Fruit fly (Drosophila melanogaster) whole organism, wandering third instar larva: Measurements from ENCODE around the gene Atg8a.
A peak's percentile ranks its signal among the peaks of the same experiment; 100 is the strongest.

Source experiments
- Abd-B ChIP-seq: fragments of >200 bp; optimal IDR thresholded peaks from 2 replicates; lab custom pipeline; 2017; ENCODE audit warnings: missing biosample characterization, missing genetic modification characterization
- CG32264 ChIP-seq: fragments of 200-800 bp; sonication (Bioruptor generic); optimal IDR thresholded peaks from 2 replicates; lab custom pipeline; 2016; ENCODE audit warnings: missing biosample characterization, missing genetic modification characterization
- CG9705 ChIP-seq: fragments of 200-800 bp; sonication (Bioruptor generic); optimal IDR thresholded peaks from 2 replicates; lab custom pipeline; 2018; ENCODE audit warnings: missing biosample characterization, mild to moderate bottlenecking, missing genetic modification characterization
- CrebA ChIP-seq: fragments of 200-800 bp; sonication (Bioruptor generic); optimal IDR thresholded peaks from 2 replicates; lab custom pipeline; 2016; ENCODE audit warnings: missing biosample characterization, mild to moderate bottlenecking, missing genetic modification characterization, borderline replicate concordance
- Dfd ChIP-seq: fragments of >200 bp; optimal IDR thresholded peaks from 2 replicates; lab custom pipeline; 2017; ENCODE audit warnings: missing biosample characterization, missing genetic modification characterization
- Dif ChIP-seq: fragments of 200-275, 200-300 bp; sonication (Bioruptor generic); optimal IDR thresholded peaks from 2 replicates; lab custom pipeline; 2018; ENCODE audit warnings: missing biosample characterization, missing genetic modification characterization; ENCODE audit not compliant: partially characterized antibody
- GATAd ChIP-seq: sonication (Bioruptor generic); optimal IDR thresholded peaks from 2 replicates; lab custom pipeline; 2016; ENCODE audit warnings: missing biosample characterization, missing genetic modification characterization
- HLH106 ChIP-seq: fragments of 200-800 bp; optimal IDR thresholded peaks from 3 replicates; lab custom pipeline; 2019; ENCODE audit warnings: missing biosample characterization, mild to moderate bottlenecking, missing genetic modification characterization, moderate library complexity
- Hnf4 ChIP-seq: fragments of 200-800 bp; sonication (Bioruptor generic); optimal IDR thresholded peaks from 2 replicates; lab custom pipeline; 2016; ENCODE audit warnings: missing biosample characterization, mild to moderate bottlenecking, missing genetic modification characterization
- Hr78 ChIP-seq: fragments of >200 bp; optimal IDR thresholded peaks from 2 replicates; lab custom pipeline; 2017; ENCODE audit warnings: missing biosample characterization, missing genetic modification characterization
- Hr83 ChIP-seq: fragments of 200-300 bp; sonication (Bioruptor generic); optimal IDR thresholded peaks from 2 replicates; lab custom pipeline; 2016; ENCODE audit warnings: missing biosample characterization, mild to moderate bottlenecking, missing genetic modification characterization, moderate library complexity; ENCODE audit not compliant: poor library complexity, severe bottlenecking
- Jra ChIP-seq: sonication (Bioruptor generic); optimal IDR thresholded peaks from 2 replicates; lab custom pipeline; 2016; ENCODE audit warnings: missing biosample characterization, missing genetic modification characterization
- Mio ChIP-seq: sonication (Bioruptor generic); optimal IDR thresholded peaks from 2 replicates; lab custom pipeline; 2016; ENCODE audit warnings: missing biosample characterization, missing genetic modification characterization
- Myc ChIP-seq: fragments of >200 bp; optimal IDR thresholded peaks from 2 replicates; lab custom pipeline; 2017
- N ChIP-seq: fragments of >200 bp; optimal IDR thresholded peaks from 2 replicates; lab custom pipeline; 2018; ENCODE audit warnings: missing biosample characterization, missing external identifiers, missing genetic modification characterization
- OdsH ChIP-seq: fragments of 200-800 bp; sonication (Bioruptor generic); optimal IDR thresholded peaks from 2 replicates; lab custom pipeline; 2016; ENCODE audit warnings: missing biosample characterization, mild to moderate bottlenecking, missing genetic modification characterization
- Rel ChIP-seq, 2 experiments: fragments of 200-800 bp; sonication (Bioruptor generic) in 1 of 2; optimal IDR thresholded peaks; 2 replicates in 1 of 2; 3 replicates in 1 of 2; lab custom pipeline; 2016 to 2019; ENCODE audit warnings: mild to moderate bottlenecking in 2 of 2, missing biosample characterization in 2 of 2, missing genetic modification characterization in 2 of 2, moderate library complexity in 1 of 2
- Sp1 ChIP-seq: fragments of 200-800 bp; sonication (Bioruptor generic); optimal IDR thresholded peaks from 3 replicates; lab custom pipeline; 2019; ENCODE audit warnings: missing biosample characterization, mild to moderate bottlenecking, missing genetic modification characterization, moderate library complexity
- Vsx2 ChIP-seq: fragments of 200-300, 225-300 bp; sonication (Bioruptor generic); optimal IDR thresholded peaks from 2 replicates; lab custom pipeline; 2018; ENCODE audit warnings: missing biosample characterization, missing genetic modification characterization; ENCODE audit not compliant: partially characterized antibody
- br ChIP-seq: fragments of 200-800 bp; sonication (Bioruptor generic); optimal IDR thresholded peaks from 2 replicates; lab custom pipeline; 2016; ENCODE audit warnings: missing biosample characterization, missing genetic modification characterization
- brk ChIP-seq: fragments of 200-800 bp; sonication (Bioruptor generic); optimal IDR thresholded peaks from 2 replicates; lab custom pipeline; 2016; ENCODE audit warnings: missing biosample characterization, mild to moderate bottlenecking, missing genetic modification characterization
- dl ChIP-seq, 2 experiments: fragments of 175-275, 200-275 bp in 1 of 2; fragments of 200-275 bp in 1 of 2; sonication (Bioruptor generic); optimal IDR thresholded peaks; lab custom pipeline; 2018; ENCODE audit warnings: mild to moderate bottlenecking in 2 of 2, missing biosample characterization in 2 of 2, missing genetic modification characterization in 2 of 2, moderate library complexity in 2 of 2; ENCODE audit not compliant: partially characterized antibody in 2 of 2, insufficient read depth in 1 of 2
- dmrt93B ChIP-seq: fragments of 200-800 bp; sonication (Bioruptor generic); optimal IDR thresholded peaks from 2 replicates; lab custom pipeline; 2018; ENCODE audit warnings: missing biosample characterization, mild to moderate bottlenecking, missing genetic modification characterization
- dsf ChIP-seq: sonication (Bioruptor generic); optimal IDR thresholded peaks from 2 replicates; lab custom pipeline; 2016; ENCODE audit warnings: missing biosample characterization, missing genetic modification characterization, borderline replicate concordance
- ey ChIP-seq: fragments of 200-800 bp; sonication (Bioruptor generic); optimal IDR thresholded peaks from 2 replicates; lab custom pipeline; 2016; ENCODE audit warnings: missing biosample characterization, missing genetic modification characterization
- foxo ChIP-seq, 2 experiments: fragments of 200-800 bp; sonication (Bioruptor generic); optimal IDR thresholded peaks; 2 replicates in 1 of 2; 3 replicates in 1 of 2; lab custom pipeline; 2016 to 2017; ENCODE audit warnings: missing biosample characterization in 2 of 2, missing genetic modification characterization in 2 of 2
- fru ChIP-seq: fragments of 200-800 bp; sonication (Bioruptor generic); optimal IDR thresholded peaks from 3 replicates; lab custom pipeline; 2016; ENCODE audit warnings: missing biosample characterization, mild to moderate bottlenecking, missing genetic modification characterization
- h ChIP-seq: fragments of 200-800 bp; sonication (Bioruptor generic); optimal IDR thresholded peaks from 3 replicates; lab custom pipeline; 2016; ENCODE audit warnings: missing biosample characterization, mild to moderate bottlenecking, missing genetic modification characterization
- jim ChIP-seq: fragments of 175-275, 200-325 bp; sonication (Bioruptor generic); optimal IDR thresholded peaks from 2 replicates; lab custom pipeline; 2016; ENCODE audit warnings: missing biosample characterization, mild to moderate bottlenecking, missing genetic modification characterization
- lola ChIP-seq: fragments of >200 bp; optimal IDR thresholded peaks from 2 replicates; lab custom pipeline; 2017; ENCODE audit warnings: missing biosample characterization, missing genetic modification characterization
- pan ChIP-seq: fragments of >200 bp; optimal IDR thresholded peaks from 2 replicates; lab custom pipeline; 2017
- psq ChIP-seq: fragments of 200-800 bp; sonication (Bioruptor generic); optimal IDR thresholded peaks from 3 replicates; lab custom pipeline; 2017; ENCODE audit warnings: missing biosample characterization, mild to moderate bottlenecking, missing genetic modification characterization, moderate library complexity
- rgr ChIP-seq: fragments of 200-800 bp; sonication (Bioruptor generic); optimal IDR thresholded peaks from 3 replicates; lab custom pipeline; 2016; ENCODE audit warnings: missing biosample characterization, mild to moderate bottlenecking, missing genetic modification characterization
- sage ChIP-seq: fragments of 200-800 bp; sonication (Bioruptor generic); optimal IDR thresholded peaks from 2 replicates; lab custom pipeline; 2016; ENCODE audit warnings: missing biosample characterization, mild to moderate bottlenecking, missing genetic modification characterization
- sv ChIP-seq: fragments of 200-800 bp; sonication (Bioruptor generic); optimal IDR thresholded peaks from 3 replicates; lab custom pipeline; 2016; ENCODE audit warnings: missing biosample characterization, missing genetic modification characterization
- tai ChIP-seq: sonication (Bioruptor generic); optimal IDR thresholded peaks from 2 replicates; lab custom pipeline; 2016; ENCODE audit warnings: missing biosample characterization, missing genetic modification characterization
- usp ChIP-seq: fragments of >200 bp; optimal IDR thresholded peaks from 2 replicates; lab custom pipeline; 2017; ENCODE audit warnings: missing biosample characterization, missing genetic modification characterization
- woc ChIP-seq: sonication (Bioruptor generic); optimal IDR thresholded peaks from 2 replicates; lab custom pipeline; 2016; ENCODE audit warnings: missing biosample characterization, mild to moderate bottlenecking, missing genetic modification characterization

The Atg8a gene

dm6 chrX:10728024-10728423 is 40.1 kb downstream of the Atg8a start:
- TF ChIP-seq Vsx2 (no peak), Rel (GFP tag; optimal IDR thresholded peaks at IDR 0.05; lab: Kevin White, UChicago) (no peak), Rel (tag; optimal IDR thresholded peaks at IDR 0.05; lab: Kevin White, UChicago) (no peak), br (GFP tag; lab: Kevin White, UChicago) (peak; percentile 64), GATAd (peak; percentile 69), Hnf4 (GFP tag; lab: Kevin White, UChicago) (peak; percentile 82), CG32264 (GFP tag; lab: Kevin White, UChicago) (peak; percentile 68), usp (GFP tag; lab: Kevin White, UChicago) (no peak), Hr83 (GFP tag; lab: Kevin White, UChicago) (peak; percentile 95), fru (GFP tag; lab: Kevin White, UChicago) (peak; percentile 82), Sp1 (GFP tag; lab: Kevin White, UChicago) (peak; percentile 62), woc (GFP tag; lab: Kevin White, UChicago) (peak; percentile 33), lola (GFP tag; lab: Kevin White, UChicago) (no peak), Jra (GFP tag; lab: Kevin White, UChicago) (peak; percentile 76), Abd-B (no peak), foxo (GFP tag; optimal IDR thresholded peaks at IDR 0.05; lab: Kevin White, UChicago) (peak in 1 of 2 experiments; percentile 68), Mio (peak; percentile 19), sv (no peak), h (GFP tag; lab: Kevin White, UChicago) (peak; percentile 89), sage (peak; percentile 59), N (GFP tag; lab: Kevin White, UChicago) (no peak), tai (GFP tag; lab: Kevin White, UChicago) (peak; percentile 77), CG9705 (peak; percentile 24), psq (GFP tag; lab: Kevin White, UChicago) (peak; percentile 58), rgr (peak; percentile 88), OdsH (GFP tag; lab: Kevin White, UChicago) (peak; percentile 84), brk (GFP tag; lab: Kevin White, UChicago) (peak; percentile 41), jim (peak; percentile 82), Myc (lab: Kevin White, UChicago) (no peak), dmrt93B (GFP tag; lab: Kevin White, UChicago) (peak; percentile 45), Dfd (GFP tag; lab: Kevin White, UChicago) (no peak), dsf (GFP tag; lab: Kevin White, UChicago) (peak; percentile 6), dl (GFP tag; optimal IDR thresholded peaks at IDR 0.05; lab: Kevin White, UChicago; ENCODE audit: insufficient read depth in 1 of 2, partially characterized antibody in 2 of 2) (no peak), CrebA (GFP tag; lab: Kevin White, UChicago) (no peak), pan (lab: Kevin White, UChicago) (no peak), HLH106 (peak; percentile 28), ey (GFP tag; lab: Kevin White, UChicago) (peak; percentile 44), Dif (GFP tag; lab: Kevin White, UChicago) (no peak), Hr78 (GFP tag; lab: Kevin White, UChicago) (no peak)
- TF ChIP-seq, all 38 proteins: peak for 24

dm6 chrX:10727318-10727717 is 40.8 kb downstream of the Atg8a start:
- TF ChIP-seq dmrt93B (GFP tag; lab: Kevin White, UChicago) (no peak), sv (no peak), OdsH (GFP tag; lab: Kevin White, UChicago) (no peak), ey (GFP tag; lab: Kevin White, UChicago) (no peak), jim (no peak), Jra (GFP tag; lab: Kevin White, UChicago) (no peak)
